Fruit fly (Drosophila melanogaster): Measurements from ENCODE around the gene CG4669.
A peak's percentile ranks its signal among the peaks of the same experiment; 100 is the strongest.

Gene CG4669

dm6 chr3L:5252500-5253007 lies 18.3 kb downstream of the CG4669 start:
- TF ChIP-seq svp (GFP tag) (no peak), CG10669 (GFP tag; optimal IDR thresholded peaks at IDR 0.05) (peak; percentile 10), net (GFP tag; optimal IDR thresholded peaks at IDR 0.05) (no peak), CG6808 (GFP tag; optimal IDR thresholded peaks at IDR 0.05) (peak; percentile 56), CG9139 (GFP tag; optimal IDR thresholded peaks at IDR 0.05) (no peak), Eip78C (GFP tag) (peak; percentile 77), Smox (GFP tag; optimal IDR thresholded peaks at IDR 0.05) (no peak), Met (GFP tag; optimal IDR thresholded peaks at IDR 0.05) (no peak), Ets96B (tag; optimal IDR thresholded peaks at IDR 0.05) (peak; percentile 8), fd59A (GFP tag; optimal IDR thresholded peaks at IDR 0.05) (no peak), spab (GFP tag; optimal IDR thresholded peaks at IDR 0.05) (peak; percentile 31), esn (GFP tag; optimal IDR thresholded peaks at IDR 0.05) (no peak)

- TF ChIP-seq fd85E (GFP tag; optimal IDR thresholded peaks at IDR 0.05) (no peak), CG31627 (GFP tag; optimal IDR thresholded peaks at IDR 0.05) (no peak), CG3032 (tag; optimal IDR thresholded peaks at IDR 0.05) (no peak), eg (GFP tag; IDR thresholded peaks at IDR 0.05) (no peak)
Observed at dm6 chr3L:5268485-5268884, 34.2 kb downstream of the CG4669 start.

dm6 chr3L:5271468-5272102 lies 37.3 kb downstream of the CG4669 start:
- TF ChIP-seq Sox15 (GFP tag; optimal IDR thresholded peaks at IDR 0.05): no peak
- no peak for TF ChIP-seq CG8119 (GFP tag; IDR thresholded peaks at IDR 0.05)
- no peak for TF ChIP-seq CG3919 (GFP tag; optimal IDR thresholded peaks at IDR 0.05)
- TF ChIP-seq CG4318 (GFP tag; optimal IDR thresholded peaks at IDR 0.05): no peak
- TF ChIP-seq CG6792 (GFP tag; optimal IDR thresholded peaks at IDR 0.05): no peak
- TF ChIP-seq Eip75B (GFP tag; optimal IDR thresholded peaks at IDR 0.05): no peak
- no peak for TF ChIP-seq Hr39 (GFP tag; optimal IDR thresholded peaks at IDR 0.05)
- TF ChIP-seq CG11762 (GFP tag; optimal IDR thresholded peaks at IDR 0.05; ENCODE audit: insufficient read depth): no peak
- TF ChIP-seq fkh (GFP tag; optimal IDR thresholded peaks at IDR 0.05): no peak

- TF ChIP-seq CG8119 (GFP tag; IDR thresholded peaks at IDR 0.05) (no peak), Sox14 (GFP tag; optimal IDR thresholded peaks at IDR 0.05) (no peak), CG3919 (GFP tag; optimal IDR thresholded peaks at IDR 0.05) (no peak), CG10631 (GFP tag; optimal IDR thresholded peaks at IDR 0.05) (no peak), fd59A (GFP tag; optimal IDR thresholded peaks at IDR 0.05) (no peak), Hr4 (GFP tag; optimal IDR thresholded peaks at IDR 0.05) (no peak), CG11294 (GFP tag; IDR thresholded peaks at IDR 0.05) (no peak), Sox102F (GFP tag; optimal IDR thresholded peaks at IDR 0.05) (no peak), Eip78C (GFP tag) (no peak), eg (GFP tag; IDR thresholded peaks at IDR 0.05) (no peak), Sox15 (GFP tag; optimal IDR thresholded peaks at IDR 0.05) (no peak), Gug (GFP tag; IDR thresholded peaks at IDR 0.05) (no peak), spab (GFP tag; optimal IDR thresholded peaks at IDR 0.05) (no peak), CG3032 (tag; optimal IDR thresholded peaks at IDR 0.05) (no peak), CG16779 (tag; optimal IDR thresholded peaks at IDR 0.05) (no peak), vri (GFP tag; optimal IDR thresholded peaks at IDR 0.05) (no peak), dac (GFP tag; optimal IDR thresholded peaks at IDR 0.05) (no peak), fd85E (GFP tag; optimal IDR thresholded peaks at IDR 0.05) (no peak)
Observed at dm6 chr3L:5273237-5273636, 39.0 kb downstream of the CG4669 start.

- TF ChIP-seq CG3032 (tag; optimal IDR thresholded peaks at IDR 0.05) (no peak), CG31627 (GFP tag; optimal IDR thresholded peaks at IDR 0.05) (no peak), CG6854 (GFP tag; optimal IDR thresholded peaks at IDR 0.05) (no peak)
Observed at dm6 chr3L:5275558-5275957, 41.3 kb downstream of the CG4669 start.

Data from whole organism, prepupa.